Worm (Caenorhabditis elegans): ENCODE results near the gene str-2.

str-2 gene

DNA sequence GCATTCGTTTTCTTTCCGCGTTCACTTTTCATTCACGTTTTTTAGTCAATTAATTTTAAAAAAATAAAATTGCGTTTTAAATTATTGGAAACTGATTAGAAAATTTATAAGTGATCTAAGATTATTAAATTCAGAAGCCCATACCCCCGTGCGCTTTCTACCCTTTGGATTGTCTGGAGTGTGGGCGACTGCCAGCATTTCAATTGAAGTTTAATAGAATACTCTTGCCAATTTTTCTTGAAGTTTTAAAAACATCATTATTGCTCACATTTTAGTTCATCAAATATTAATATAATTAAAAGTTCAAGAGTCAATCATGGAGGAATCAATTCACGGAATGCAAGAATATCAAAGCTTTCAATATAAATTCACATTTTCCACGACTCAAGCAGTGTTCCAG lies 17.3 kb upstream of the str-2 start, which contains the start of gene sru-36:
Gene sru-36, plus strand, starts transcription at position 301 of the 400 bp plus-strand sequence.
- TF ChIP-seq sem-2 (GFP tag; optimal IDR thresholded peaks at IDR 0.05) (no peak), nhr-237 (tag; optimal IDR thresholded peaks at IDR 0.05) (no peak), nhr-2 (tag; optimal IDR thresholded peaks at IDR 0.05) (no peak), ham-2 (GFP tag; optimal IDR thresholded peaks at IDR 0.05) (no peak), elt-3 (tag; optimal IDR thresholded peaks at IDR 0.05) (no peak), cnd-1 (tag; optimal IDR thresholded peaks at IDR 0.05) (no peak), flh-1 (GFP tag; optimal IDR thresholded peaks at IDR 0.05) (no peak), unc-39 (tag; optimal IDR thresholded peaks at IDR 0.05) (no peak), pha-4 (tag; optimal IDR thresholded peaks at IDR 0.05) (no peak), mab-5 (tag; optimal IDR thresholded peaks at IDR 0.05) (no peak), blmp-1 (tag; optimal IDR thresholded peaks at IDR 0.05) (no peak), unc-120 (tag; optimal IDR thresholded peaks at IDR 0.05; ENCODE audit: poor library complexity, severe bottlenecking) (no peak), hlh-1 (tag; optimal IDR thresholded peaks at IDR 0.05) (no peak)

DNA sequence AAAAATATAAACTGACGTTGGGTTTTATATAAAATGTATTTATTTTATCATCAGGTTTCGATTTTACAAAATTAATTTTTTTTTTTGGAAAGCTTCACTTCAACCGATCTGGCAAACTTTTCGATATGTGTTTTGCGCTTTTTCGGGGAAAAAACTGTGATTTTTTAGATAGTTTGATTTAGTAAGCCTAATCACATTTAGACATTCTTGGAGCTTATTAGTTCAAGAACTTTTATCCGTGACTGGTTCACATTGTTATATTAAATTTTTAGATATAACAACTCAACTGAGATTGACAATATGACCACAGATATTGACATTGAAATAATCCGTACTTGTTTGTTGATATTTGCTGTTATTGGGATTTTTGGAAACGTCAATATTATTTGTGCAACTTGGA lies 13.6 kb upstream of the str-2 start, which contains the start of gene srsx-21:
Gene srsx-21, plus strand, starts transcription at position 301 of the 400 bp plus-strand sequence.
- TF ChIP-seq sem-2 (GFP tag; optimal IDR thresholded peaks at IDR 0.05) (no peak), ces-1 (GFP tag; optimal IDR thresholded peaks at IDR 0.05) (no peak), blmp-1 (tag; optimal IDR thresholded peaks at IDR 0.05) (no peak), nhr-28 (tag; optimal IDR thresholded peaks at IDR 0.05) (no peak), pha-4 (tag; optimal IDR thresholded peaks at IDR 0.05) (no peak), bed-3 (GFP tag; optimal IDR thresholded peaks at IDR 0.05) (no peak), ceh-83 (GFP tag; optimal IDR thresholded peaks at IDR 0.05) (no peak), ham-2 (GFP tag; optimal IDR thresholded peaks at IDR 0.05) (no peak), mab-5 (tag; optimal IDR thresholded peaks at IDR 0.05) (no peak), drap-1 (GFP tag; optimal IDR thresholded peaks at IDR 0.05) (no peak), sptf-1 (tag; optimal IDR thresholded peaks at IDR 0.05) (no peak), ztf-11 (tag; optimal IDR thresholded peaks at IDR 0.05) (no peak), unc-62 (GFP tag; optimal IDR thresholded peaks at IDR 0.05) (no peak), M03D4.4 (tag; optimal IDR thresholded peaks at IDR 0.05) (no peak)

DNA sequence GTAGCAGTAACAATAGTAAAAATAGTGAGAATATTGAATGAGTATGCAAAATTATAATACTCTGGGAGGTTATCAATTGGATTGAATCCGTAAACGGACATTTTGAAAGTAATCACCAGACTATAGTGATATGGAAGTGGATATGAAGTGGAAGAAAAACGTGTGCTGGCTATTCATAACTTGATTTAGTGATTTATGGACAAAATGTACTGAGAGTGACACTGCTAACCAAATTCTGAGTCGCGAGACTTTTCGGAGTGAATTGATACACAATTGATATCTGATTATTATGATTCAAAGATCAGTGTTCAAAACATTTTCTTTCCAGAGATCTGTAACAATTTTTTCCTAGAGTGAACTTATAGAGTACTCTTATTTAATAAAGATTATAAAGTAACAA lies 11.9 kb upstream of the str-2 start, which contains the start of gene sru-38:
Gene sru-38, minus strand, starts transcription at position 101 of the 400 bp plus-strand sequence.
- TF ChIP-seq sptf-1 (tag; optimal IDR thresholded peaks at IDR 0.05) (no peak), unc-120 (tag; optimal IDR thresholded peaks at IDR 0.05; ENCODE audit: poor library complexity, severe bottlenecking) (no peak)

DNA sequence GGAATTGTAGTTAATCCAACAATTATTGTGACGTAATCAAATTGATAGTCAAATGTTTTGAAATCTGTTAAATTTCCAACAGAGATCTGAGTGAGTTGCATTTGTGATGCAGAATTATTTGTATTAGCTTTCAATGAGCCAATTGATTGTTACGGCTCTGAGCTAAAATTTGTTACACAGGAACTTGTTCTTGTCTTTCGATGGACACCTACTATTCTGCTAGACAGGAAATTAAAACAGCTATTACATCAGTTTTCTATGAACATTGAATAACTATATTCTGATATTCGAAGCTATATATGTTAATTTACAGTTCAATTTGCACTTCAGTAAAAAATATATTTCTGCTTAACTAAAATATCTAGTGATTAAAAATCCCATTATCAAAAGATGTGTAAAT lies 9.9 kb upstream of the str-2 start, which contains the start of gene sru-40:
Gene sru-40, minus strand, starts transcription at position 101 of the 400 bp plus-strand sequence.
- TF ChIP-seq zip-8 (tag; optimal IDR thresholded peaks at IDR 0.05) (peak; percentile 46), unc-39 (tag; optimal IDR thresholded peaks at IDR 0.05) (no peak)

DNA sequence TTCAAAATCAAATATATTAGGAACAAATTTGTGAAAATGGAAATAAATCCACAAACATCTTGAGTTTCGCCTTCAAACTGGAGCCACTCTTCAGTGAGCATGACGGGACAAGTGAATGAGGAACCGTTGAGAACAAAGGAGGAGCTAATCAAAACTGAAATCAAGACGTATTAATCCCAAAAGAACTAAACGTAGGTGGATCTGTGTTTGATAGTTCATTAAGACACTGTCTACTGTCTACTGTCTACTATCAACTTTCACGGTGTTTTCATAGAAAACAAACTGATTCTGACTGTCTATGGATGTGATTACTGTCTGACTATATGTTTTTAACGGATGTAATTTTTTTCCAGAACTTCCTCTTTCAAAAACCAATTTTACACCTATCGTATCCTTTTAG lies 2.3 kb downstream of the str-2 start, which contains the start of gene str-193:
Gene str-193, minus strand, starts transcription at position 101 of the 400 bp plus-strand sequence.
- no peak for TF ChIP-seq ceh-39 (tag; optimal IDR thresholded peaks at IDR 0.05)
- TF ChIP-seq unc-39 (tag; optimal IDR thresholded peaks at IDR 0.05): no peak
- no peak for TF ChIP-seq ceh-83 (GFP tag; optimal IDR thresholded peaks at IDR 0.05)
- TF ChIP-seq nhr-237 (tag; optimal IDR thresholded peaks at IDR 0.05): no peak
- no peak for TF ChIP-seq lin-13 (tag; optimal IDR thresholded peaks at IDR 0.05)
- TF ChIP-seq drap-1 (GFP tag; optimal IDR thresholded peaks at IDR 0.05): no peak
- no peak for TF ChIP-seq blmp-1 (tag; optimal IDR thresholded peaks at IDR 0.05)
- no peak for TF ChIP-seq unc-62 (GFP tag; optimal IDR thresholded peaks at IDR 0.05)
- TF ChIP-seq hlh-1 (tag; optimal IDR thresholded peaks at IDR 0.05): no peak
- TF ChIP-seq sem-2 (GFP tag; optimal IDR thresholded peaks at IDR 0.05): no peak
- TF ChIP-seq mls-2 (tag; optimal IDR thresholded peaks at IDR 0.05): no peak
- no peak for TF ChIP-seq flh-1 (GFP tag; optimal IDR thresholded peaks at IDR 0.05)
- TF ChIP-seq bed-3 (GFP tag; optimal IDR thresholded peaks at IDR 0.05): no peak
- TF ChIP-seq ceh-43 (GFP tag; optimal IDR thresholded peaks at IDR 0.05): no peak
- TF ChIP-seq tbx-8 (GFP tag; optimal IDR thresholded peaks at IDR 0.05): no peak
- TF ChIP-seq snpc-4 (tag; optimal IDR thresholded peaks at IDR 0.05): no peak
- TF ChIP-seq pha-4 (tag; optimal IDR thresholded peaks at IDR 0.05): no peak

DNA sequence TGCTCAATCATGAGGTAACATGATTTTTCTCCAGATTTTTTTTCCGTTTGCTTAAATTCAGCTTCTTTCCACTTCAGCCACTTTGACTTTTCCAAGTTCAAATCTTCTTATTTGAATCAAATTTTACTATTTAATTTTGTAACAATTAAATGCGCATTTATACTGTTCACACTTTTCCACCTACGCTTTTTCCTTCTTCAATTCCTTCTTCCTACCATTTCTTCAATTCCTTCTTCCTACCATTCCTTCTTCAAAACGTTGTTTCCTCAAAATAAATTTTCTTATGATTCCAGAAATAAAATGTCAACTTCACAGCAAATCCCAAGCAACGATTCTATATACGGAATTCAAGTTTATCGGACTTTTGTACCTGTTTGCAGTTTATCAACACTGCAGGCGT lies 7.7 kb downstream of the str-2 start, which contains the start of gene sru-31:
Gene sru-31, plus strand, starts transcription at position 301 of the 400 bp plus-strand sequence.
- TF ChIP-seq sptf-1 (tag; optimal IDR thresholded peaks at IDR 0.05) (no peak), ceh-83 (GFP tag; optimal IDR thresholded peaks at IDR 0.05) (no peak), nhr-12 (tag; optimal IDR thresholded peaks at IDR 0.05) (no peak), blmp-1 (tag; optimal IDR thresholded peaks at IDR 0.05) (no peak), bed-3 (GFP tag; optimal IDR thresholded peaks at IDR 0.05) (no peak), ces-1 (GFP tag; optimal IDR thresholded peaks at IDR 0.05) (no peak), lin-13 (tag; optimal IDR thresholded peaks at IDR 0.05) (no peak), unc-62 (GFP tag; optimal IDR thresholded peaks at IDR 0.05) (no peak), nhr-237 (tag; optimal IDR thresholded peaks at IDR 0.05) (no peak), mep-1 (tag; optimal IDR thresholded peaks at IDR 0.05) (no peak), tbx-8 (GFP tag; optimal IDR thresholded peaks at IDR 0.05) (no peak)
